Worm (Caenorhabditis elegans): ENCODE results near the gene math-41.
"Not testable (repeated sequence)": the region's sequence is repeated elsewhere in the genome, so short reads cannot be mapped to it uniquely, and the experiment has no call there.

The math-41 gene

DNA sequence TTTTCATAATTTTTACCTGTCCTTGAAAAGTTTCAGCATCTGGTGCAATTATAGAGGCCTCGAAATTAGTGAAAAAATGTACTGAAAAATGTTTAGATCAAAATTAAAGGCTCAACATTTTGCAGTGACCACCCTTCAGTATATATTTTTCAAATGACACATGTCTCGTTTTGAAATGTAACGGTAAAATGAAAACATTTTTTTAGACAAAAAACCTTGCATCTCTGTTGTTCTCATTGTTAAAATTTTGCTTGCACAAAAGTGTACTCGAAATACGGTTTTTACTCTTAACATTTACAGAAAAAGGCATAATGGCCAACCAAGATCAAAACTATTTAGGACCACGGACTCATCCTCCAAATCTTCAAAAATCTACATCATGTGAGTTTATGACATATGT is at the start of gene math-41:
math-41 (plus strand) TSS at position 301 of the 400 bp plus-strand sequence.
- not testable (repeated sequence) for TF ChIP-seq C38D4.7 (GFP tag; optimal IDR thresholded peaks at IDR 0.05); dmd-4 (tag; optimal IDR thresholded peaks at IDR 0.05; ENCODE audit: borderline replicate concordance); eyg-1 (tag; optimal IDR thresholded peaks at IDR 0.05)

DNA sequence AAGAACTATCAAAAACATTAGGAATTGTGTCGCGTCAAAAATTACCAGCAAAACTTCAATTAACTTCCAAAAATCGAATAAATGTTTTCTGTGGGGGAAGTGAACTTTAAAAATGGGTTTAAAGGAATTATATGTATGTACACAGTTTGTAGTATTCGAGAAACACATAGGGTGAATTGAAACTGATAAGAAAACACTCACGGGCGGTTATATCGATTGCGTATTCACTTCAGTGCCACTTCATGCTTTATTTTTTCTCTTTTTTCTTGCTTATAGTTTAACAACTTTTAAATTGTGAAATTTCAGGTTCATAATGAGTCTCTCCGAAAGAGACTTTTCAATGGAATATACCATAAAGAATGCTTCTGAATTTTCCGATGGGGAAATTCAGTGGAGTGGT is 49.2 kb upstream of the math-41 start, which contains the start of gene F36H5.14:
F36H5.14 (plus strand) TSS at position 301 of the 400 bp plus-strand sequence.
- not testable (repeated sequence) for TF ChIP-seq unc-42, C08G9.2, pat-9 (tag; optimal IDR thresholded peaks at IDR 0.05)

DNA sequence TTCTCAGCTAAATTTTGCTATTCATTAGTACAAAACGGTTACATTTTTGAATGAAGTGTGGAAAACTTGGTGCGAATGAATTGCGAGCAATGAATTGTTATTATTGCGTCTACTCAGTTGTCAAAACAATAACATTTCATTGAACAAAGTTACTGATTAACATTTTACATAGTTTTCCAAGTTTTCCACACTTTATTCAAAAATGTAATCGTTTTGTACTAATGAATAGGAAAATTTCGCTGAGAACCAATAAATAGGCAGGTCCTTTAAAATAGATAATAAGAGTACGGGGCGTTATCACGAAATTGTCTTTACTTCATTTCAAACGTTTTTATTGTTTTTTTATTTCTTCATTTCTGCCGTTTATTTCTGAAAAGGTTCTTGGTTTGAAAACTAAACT is 42.0 kb upstream of the math-41 start, which contains the start of gene math-4:
math-4 (minus strand) TSS at position 101 of the 400 bp plus-strand sequence.
- TF ChIP-seq lim-6 (tag; optimal IDR thresholded peaks at IDR 0.05), result no peak
- TF ChIP-seq sdc-2 (tag; optimal IDR thresholded peaks at IDR 0.05), result no peak

DNA sequence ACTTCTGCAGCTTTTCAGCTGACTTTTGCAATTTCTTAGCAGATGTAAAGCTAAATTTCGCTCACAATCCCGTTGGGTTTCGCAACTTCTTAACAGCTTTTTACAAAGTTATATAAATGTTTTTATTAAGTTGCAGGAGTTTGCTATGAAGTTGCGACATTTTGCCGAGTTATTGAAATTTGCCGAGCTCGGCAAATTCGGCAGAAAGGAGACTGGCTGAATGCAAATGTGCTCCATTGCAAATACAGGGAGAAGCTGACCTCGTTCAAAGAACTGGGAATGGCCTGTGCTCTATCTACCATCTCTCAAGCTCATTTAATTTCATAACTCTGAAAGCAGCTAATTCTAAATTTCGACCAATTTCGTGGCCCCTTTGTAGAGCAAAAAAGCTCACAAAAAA is 39.6 kb upstream of the math-41 start, which contains the start of gene C08F1.11:
C08F1.11 (minus strand) TSS at position 101 of the 400 bp plus-strand sequence.
- TF ChIP-seq hlh-13 (GFP tag; optimal IDR thresholded peaks at IDR 0.05), result no peak
- no peak for TF ChIP-seq pat-9 (tag; optimal IDR thresholded peaks at IDR 0.05)

DNA sequence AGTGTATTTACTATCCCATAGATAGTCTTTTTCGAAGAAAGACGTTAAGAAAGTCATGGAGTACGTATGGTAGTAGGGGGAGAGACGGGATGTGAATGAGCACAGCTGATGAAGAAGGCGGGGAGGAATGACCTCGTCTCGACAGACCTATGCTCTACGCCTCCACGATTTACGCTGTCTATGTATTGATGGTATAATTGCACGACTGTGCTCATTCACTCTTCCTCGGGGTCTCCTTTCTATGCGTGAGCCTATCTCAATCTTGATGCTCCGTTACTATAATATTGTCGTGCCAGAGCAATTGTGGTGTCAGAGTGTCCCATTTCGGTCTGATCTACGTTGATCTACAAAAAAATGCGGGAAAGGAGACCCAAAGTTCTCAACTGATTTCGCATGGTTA is 38.2 kb upstream of the math-41 start, which contains the start of gene C08F1.10:
C08F1.10 (minus strand) TSS at position 101 of the 400 bp plus-strand sequence.
- TF ChIP-seq pag-3 (tag; optimal IDR thresholded peaks at IDR 0.05; ENCODE audit: borderline replicate concordance), result no peak
- no peak for TF ChIP-seq dve-1 (tag; optimal IDR thresholded peaks at IDR 0.05)
- no peak for TF ChIP-seq hlh-30 (tag; optimal IDR thresholded peaks at IDR 0.05; ENCODE audit: insufficient read depth)
- no peak for TF ChIP-seq tbx-2 (tag; optimal IDR thresholded peaks at IDR 0.05)

DNA sequence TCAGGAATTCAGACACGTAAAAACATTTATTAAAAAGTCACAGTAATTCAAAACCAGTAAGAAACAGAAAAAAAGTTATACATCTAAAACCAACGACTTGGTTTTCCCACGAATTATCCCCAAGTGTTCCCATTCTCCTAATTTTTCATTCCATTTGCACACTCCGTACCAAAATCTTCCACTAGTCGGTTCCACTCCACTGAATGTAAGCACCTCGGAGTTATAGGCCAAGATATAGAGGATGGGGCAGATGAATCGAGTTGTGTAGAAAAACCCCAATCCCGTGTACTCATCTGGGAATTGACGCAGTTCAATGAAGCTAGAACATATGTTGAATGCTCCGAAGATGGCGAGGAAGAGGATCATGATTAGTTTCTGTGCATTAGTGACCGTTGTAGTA is 37.2 kb upstream of the math-41 start:
- TF ChIP-seq K02D7.2 (tag; optimal IDR thresholded peaks at IDR 0.05) (no peak), pha-2 (tag; optimal IDR thresholded peaks at IDR 0.05) (no peak), ahr-1 (tag; optimal IDR thresholded peaks at IDR 0.05) (no peak), fkh-10 (GFP tag; optimal IDR thresholded peaks at IDR 0.05) (no peak), ceh-34 (tag; optimal IDR thresholded peaks at IDR 0.05) (no peak), eyg-1 (tag; optimal IDR thresholded peaks at IDR 0.05) (no peak), pat-9 (tag; optimal IDR thresholded peaks at IDR 0.05) (no peak), ceh-22 (tag; optimal IDR thresholded peaks at IDR 0.05) (no peak), ceh-30 (tag; optimal IDR thresholded peaks at IDR 0.05) (no peak), hlh-8 (tag; optimal IDR thresholded peaks at IDR 0.05) (no peak), hlh-13 (GFP tag; optimal IDR thresholded peaks at IDR 0.05) (no peak), dmd-4 (tag; optimal IDR thresholded peaks at IDR 0.05; ENCODE audit: borderline replicate concordance) (no peak), gmeb-2 (tag; optimal IDR thresholded peaks at IDR 0.05) (no peak)

DNA sequence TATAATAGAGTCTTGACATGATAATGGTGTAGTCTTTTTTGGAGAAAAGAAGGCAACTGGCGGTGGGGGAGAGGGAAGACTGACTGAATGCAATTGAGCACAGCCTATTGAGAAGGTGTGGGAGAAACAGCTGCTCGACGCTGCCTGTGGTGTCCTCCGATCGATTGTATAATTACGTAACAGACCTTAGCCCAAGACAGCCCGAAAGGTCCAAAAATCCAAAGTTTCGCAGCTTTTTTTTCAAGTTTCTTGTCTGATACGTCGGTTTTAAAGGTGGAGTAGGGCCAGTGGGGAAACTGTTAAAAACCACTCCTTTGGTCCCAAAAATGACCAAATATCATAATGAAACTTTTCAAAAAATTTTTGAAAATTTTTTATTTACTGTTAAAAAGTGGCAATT is 36.3 kb upstream of the math-41 start, which contains the start of the genes C08F1.6 and fbxb-13:
C08F1.6 (minus strand) TSS at position 101 of the 400 bp plus-strand sequence.
fbxb-13 (plus strand) TSS at position 191 of the 400 bp plus-strand sequence.
- no peak for TF ChIP-seq pag-3 (tag; optimal IDR thresholded peaks at IDR 0.05; ENCODE audit: borderline replicate concordance)

DNA sequence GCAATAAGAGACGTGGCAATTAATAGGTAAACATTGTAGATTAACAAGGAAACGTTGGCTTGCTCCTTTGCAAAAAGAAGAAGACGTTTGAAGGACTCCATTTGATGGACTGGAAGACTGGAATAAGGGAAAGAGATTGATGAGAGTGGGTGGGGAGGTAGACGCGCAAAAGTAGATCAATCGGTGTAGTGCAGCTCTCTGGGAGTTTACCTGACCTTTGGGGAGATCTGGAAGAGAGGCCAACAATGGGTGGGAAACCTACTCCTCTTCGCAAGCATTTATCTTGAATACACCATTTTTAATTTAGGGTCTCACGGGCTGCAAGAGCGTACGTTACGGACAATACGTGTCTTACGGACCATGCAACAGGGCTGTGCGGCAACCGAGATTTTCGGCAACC is 18.1 kb upstream of the math-41 start, which contains the start of gene C08F1.12:
C08F1.12 (minus strand) TSS at position 101 of the 400 bp plus-strand sequence.
- TF ChIP-seq ceh-6 (GFP tag; optimal IDR thresholded peaks at IDR 0.05), result no peak
- TF ChIP-seq dmd-4 (tag; optimal IDR thresholded peaks at IDR 0.05; ENCODE audit: borderline replicate concordance), result no peak
- TF ChIP-seq syd-9 (tag; optimal IDR thresholded peaks at IDR 0.05), result no peak
- TF ChIP-seq ref-2 (tag; optimal IDR thresholded peaks at IDR 0.05), result no peak
- TF ChIP-seq nhr-11 (tag; optimal IDR thresholded peaks at IDR 0.05), result no peak
- TF ChIP-seq ceh-19 (GFP tag; optimal IDR thresholded peaks at IDR 0.05), result no peak
- TF ChIP-seq rnt-1 (tag; optimal IDR thresholded peaks at IDR 0.05), result no peak
- no peak for TF ChIP-seq odd-2 (tag; optimal IDR thresholded peaks at IDR 0.05)
- TF ChIP-seq pag-3 (tag; optimal IDR thresholded peaks at IDR 0.05; ENCODE audit: borderline replicate concordance), result no peak
- no peak for TF ChIP-seq ceh-2 (tag; optimal IDR thresholded peaks at IDR 0.05)
- no peak for TF ChIP-seq elt-4 (tag; optimal IDR thresholded peaks at IDR 0.05)
- no peak for TF ChIP-seq ceh-24 (tag; optimal IDR thresholded peaks at IDR 0.05)
- TF ChIP-seq C38D4.7 (GFP tag; optimal IDR thresholded peaks at IDR 0.05), result no peak
- TF ChIP-seq ceh-34 (tag; optimal IDR thresholded peaks at IDR 0.05), result no peak
- TF ChIP-seq sox-4 (tag; optimal IDR thresholded peaks at IDR 0.05), result no peak
- no peak for TF ChIP-seq gmeb-2 (tag; optimal IDR thresholded peaks at IDR 0.05)
- TF ChIP-seq lim-6 (tag; optimal IDR thresholded peaks at IDR 0.05), result no peak
- TF ChIP-seq zip-5 (tag; optimal IDR thresholded peaks at IDR 0.05), result no peak
- no peak for TF ChIP-seq hlh-13 (GFP tag; optimal IDR thresholded peaks at IDR 0.05)
- TF ChIP-seq Y22D7AL.16 (tag; optimal IDR thresholded peaks at IDR 0.05), result no peak
